Fruit fly (Drosophila melanogaster): Measurements from ENCODE around the gene Rev1.

The Rev1 gene

DNA sequence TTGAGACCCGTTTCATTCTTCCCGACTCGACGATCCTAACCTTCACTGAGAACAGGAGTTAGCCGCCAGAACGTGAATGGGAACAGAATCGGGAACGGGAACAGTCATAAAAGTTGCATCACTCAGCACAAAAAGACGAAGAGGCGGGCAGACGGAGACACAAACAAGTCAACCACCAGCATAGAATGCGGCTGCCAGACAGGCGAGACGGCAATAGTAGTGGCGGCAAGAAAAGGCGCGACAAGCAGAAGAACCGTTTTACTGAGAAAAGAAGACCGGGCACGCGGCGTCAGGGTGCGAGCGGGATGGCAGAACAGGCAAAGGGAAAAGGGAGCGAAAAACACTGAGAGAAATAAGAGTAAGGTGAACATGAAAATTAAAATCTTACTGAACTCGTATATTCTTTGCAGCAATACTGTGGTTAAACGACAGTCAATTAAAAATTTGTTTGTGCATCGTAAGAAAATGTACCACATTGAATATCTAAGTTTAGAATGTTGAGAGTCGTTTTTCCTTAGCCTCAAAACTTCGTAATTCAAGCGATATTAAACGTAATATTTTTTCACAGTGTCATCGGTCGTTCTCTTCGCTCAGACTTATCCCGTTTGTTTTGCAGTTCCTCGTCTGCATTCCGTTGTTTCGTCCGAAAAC lies 13.7 kb upstream of the Rev1 start (continued):
- TF ChIP-seq CG18764 (GFP tag; optimal IDR thresholded peaks at IDR 0.05) (peak; percentile 64), CG6254 (GFP tag; optimal IDR thresholded peaks at IDR 0.05) (peak; percentile 83), chif (GFP tag; optimal IDR thresholded peaks at IDR 0.05) (peak; percentile 78 to 93), CG10209 (GFP tag; optimal IDR thresholded peaks at IDR 0.05) (peak; percentile 88), jigr1 (GFP tag; IDR thresholded peaks at IDR 0.05) (no peak), org-1 (GFP tag; optimal IDR thresholded peaks at IDR 0.05) (peak; percentile 83), CG4424 (GFP tag; optimal IDR thresholded peaks at IDR 0.05) (peak; percentile 91), CG3838 (GFP tag; optimal IDR thresholded peaks at IDR 0.05) (no peak), Gug (GFP tag; IDR thresholded peaks at IDR 0.05) (peak; percentile 57; the same call in 3 of the 4 replicates), CG11504 (tag; optimal IDR thresholded peaks at IDR 0.05) (peak; percentile 84), ssp (GFP tag; IDR thresholded peaks at IDR 0.05) (peak; percentile 56; the same call in 1 of the 2 replicates), dimm (GFP tag; IDR thresholded peaks at IDR 0.05) (peak; percentile 27; the same call in 1 of the 2 replicates), CG13894 (tag; optimal IDR thresholded peaks at IDR 0.05) (peak; percentile 6), Dek (tag; optimal IDR thresholded peaks at IDR 0.05) (peak; percentile 63), Hmx (GFP tag; optimal IDR thresholded peaks at IDR 0.05) (peak; percentile 47), hth (optimal IDR thresholded peaks at IDR 0.05) (no peak), unpg (GFP tag; optimal IDR thresholded peaks at IDR 0.05) (peak; percentile 86), CG14050 (GFP tag; IDR thresholded peaks at IDR 0.05) (no peak; the same call in 2 of the 3 replicates), pan (optimal IDR thresholded peaks at IDR 0.05) (no peak), pan (GFP tag; optimal IDR thresholded peaks at IDR 0.05 in 1 of 2, IDR thresholded peaks at IDR 0.05 in 1 of 2) (peak in 1 of 2 experiments; percentile 77), C15 (GFP tag; IDR thresholded peaks at IDR 0.05) (no peak), sens (GFP tag) (peak; percentile 99), dmrt11E (tag; optimal IDR thresholded peaks at IDR 0.05) (peak; percentile 95), Trl (optimal IDR thresholded peaks at IDR 0.05) (no peak), Trl (GFP tag; optimal IDR thresholded peaks at IDR 0.05) (peak; percentile 90), hb (GFP tag; IDR thresholded peaks at IDR 0.05; ENCODE audit: partially characterized antibody) (no peak), Camta (GFP tag; optimal IDR thresholded peaks at IDR 0.05) (peak; percentile 85), nerfin-2 (GFP tag; IDR thresholded peaks at IDR 0.05; ENCODE audit: partially characterized antibody) (no peak), CG10654 (GFP tag; optimal IDR thresholded peaks at IDR 0.05) (peak; percentile 75), CG8089 (GFP tag; optimal IDR thresholded peaks at IDR 0.05) (peak; percentile 80), ab (GFP tag; optimal IDR thresholded peaks at IDR 0.05) (peak; percentile 86), Vsx1 (GFP tag; optimal IDR thresholded peaks at IDR 0.05) (peak; percentile 52), CG7987 (GFP tag; optimal IDR thresholded peaks at IDR 0.05) (peak; percentile 1), otp (GFP tag; IDR thresholded peaks at IDR 0.05) (peak; percentile 57; the same call in 1 of the 3 replicates), CG30403 (GFP tag; optimal IDR thresholded peaks at IDR 0.05) (peak; percentile 86), tll (GFP tag; optimal IDR thresholded peaks at IDR 0.05) (peak; percentile 76 to 87), shn (GFP tag; optimal IDR thresholded peaks at IDR 0.05) (peak; percentile 84), E2f1 (GFP tag; IDR thresholded peaks at IDR 0.05) (peak; percentile 78), CG17361 (GFP tag; IDR thresholded peaks at IDR 0.05) (peak; percentile 86), CG43689 (GFP tag; IDR thresholded peaks at IDR 0.05) (no peak), HLH3B (GFP tag; IDR thresholded peaks at IDR 0.05) (peak; percentile 65), Bgb (GFP tag; IDR thresholded peaks at IDR 0.05; ENCODE audit: partially characterized antibody) (0 out of 2 replicates have a peak, but pooled peaks have one; percentile 15), Six4 (GFP tag; optimal IDR thresholded peaks at IDR 0.05) (peak; percentile 83), Taf1 (GFP tag; IDR thresholded peaks at IDR 0.05) (no peak), CG2199 (GFP tag; IDR thresholded peaks at IDR 0.05) (peak; percentile 93), Abd-B (GFP tag; optimal IDR thresholded peaks at IDR 0.05) (peak; percentile 66), CG13424 (tag; optimal IDR thresholded peaks at IDR 0.05) (peak; percentile 86), seq (GFP tag; IDR thresholded peaks at IDR 0.05) (peak; percentile 71), Kr (GFP tag; optimal IDR thresholded peaks at IDR 0.05) (peak; percentile 64), wdn (GFP tag; IDR thresholded peaks at IDR 0.05) (0 out of 2 replicates have a peak, but pooled peaks have one; percentile 41)
